Worm (Caenorhabditis elegans) whole organism, early embryonic: Measurements from ENCODE around the gene R07E5.6.

Experiments
- B0310.2 ChIP-seq: sonication (generic microtip); optimal IDR thresholded peaks from 2 replicates; lab custom pipeline; 2016; ENCODE audit warnings: mild to moderate bottlenecking, missing genetic modification characterization, missing compliant biosample characterization
- F13C5.2 ChIP-seq: sonication (generic microtip); optimal IDR thresholded peaks from 2 replicates; lab custom pipeline; 2017; ENCODE audit warnings: mild to moderate bottlenecking, missing genetic modification characterization, inconsistent platforms, missing compliant biosample characterization
- aly-1 ChIP-seq: sonication (generic microtip); optimal IDR thresholded peaks from 2 replicates; lab custom pipeline; 2016; ENCODE audit warnings: missing genetic modification characterization, missing compliant biosample characterization
- ama-1 ChIP-seq: fragments of 150-350 bp; optimal IDR thresholded peaks from 2 replicates; lab custom pipeline; 2014
- ceh-36 ChIP-seq: sonication (generic microtip); optimal IDR thresholded peaks from 2 replicates; lab custom pipeline; 2016; ENCODE audit warnings: missing genetic modification characterization, inconsistent platforms, missing compliant biosample characterization
- ets-7 ChIP-seq: sonication (generic microtip); optimal IDR thresholded peaks from 2 replicates; lab custom pipeline; 2016; ENCODE audit warnings: missing genotype, missing genetic modification characterization, missing compliant biosample characterization
- flt-1 ChIP-seq: fragments of 200-800 bp; sonication (Bioruptor generic); IDR thresholded peaks from 2 replicates; pipeline ENCODE4 v1.3.6; 2022; ENCODE audit warnings: missing genetic modification characterization, missing compliant biosample characterization
- hmbx-1 ChIP-seq: sonication (generic microtip); optimal IDR thresholded peaks from 2 replicates; lab custom pipeline; 2016; ENCODE audit warnings: mild to moderate bottlenecking, missing genetic modification characterization, missing compliant biosample characterization
- hmg-4 ChIP-seq: fragments of 200-800 bp; sonication (Bioruptor generic); optimal IDR thresholded peaks from 2 replicates; lab custom pipeline; 2018; ENCODE audit warnings: mild to moderate bottlenecking, missing genetic modification characterization, missing compliant biosample characterization
- hnd-1 ChIP-seq: sonication (generic microtip); optimal IDR thresholded peaks from 2 replicates; lab custom pipeline; 2016; ENCODE audit warnings: missing genetic modification characterization, missing compliant biosample characterization
- pes-1 ChIP-seq: fragments of 200-800 bp; sonication (Bioruptor generic); IDR thresholded peaks from 2 replicates; pipeline ENCODE4 v1.3.6; 2022; ENCODE audit warnings: missing genetic modification reagents, missing genetic modification characterization, missing compliant biosample characterization
- scrt-1 ChIP-seq: fragments of 200-800 bp; sonication (Bioruptor generic); IDR thresholded peaks from 2 replicates; pipeline ENCODE4 v1.3.6; 2022; ENCODE audit warnings: missing genetic modification characterization, missing compliant biosample characterization
- sea-1 ChIP-seq: fragments of 200-800 bp; sonication (Bioruptor generic); conservative IDR thresholded peaks from 2 replicates; pipeline ENCODE4 v1.3.6; 2022; ENCODE audit warnings: missing genetic modification characterization, missing compliant biosample characterization
- tbx-37 ChIP-seq: fragments of 200-800 bp; sonication (Bioruptor generic); conservative IDR thresholded peaks from 2 replicates; pipeline ENCODE4 v1.3.6; 2022; ENCODE audit warnings: missing genetic modification reagents, missing genetic modification characterization, missing compliant biosample characterization

- TF ChIP-seq sea-1: no peak
- TF ChIP-seq ceh-36 (tag; lab: Kevin White, UChicago): no peak
- no peak for TF ChIP-seq ama-1 (lab: Kevin White, UChicago)
- TF ChIP-seq scrt-1 (GFP tag; lab: Robert Waterston, UW): no peak
- no peak for TF ChIP-seq F13C5.2 (tag; lab: Kevin White, UChicago)
- no peak for TF ChIP-seq flt-1 (GFP tag; lab: Robert Waterston, UW)
- no peak for TF ChIP-seq ets-7 (tag; lab: Kevin White, UChicago)
- no peak for TF ChIP-seq hnd-1 (tag; lab: Kevin White, UChicago)
- TF ChIP-seq hmbx-1: no peak
- TF ChIP-seq B0310.2 (tag; lab: Kevin White, UChicago): no peak
- no peak for TF ChIP-seq hmg-4 (GFP tag; lab: Kevin White, UChicago)
- TF ChIP-seq tbx-37 (GFP tag; lab: Robert Waterston, UW): no peak
- no peak for TF ChIP-seq pes-1
- TF ChIP-seq aly-1: no peak
These were observed 14.5 kb downstream of the R07E5.6 start, which contains the start of gene mpc-1 for ce11 chrIII:4413099-4413498.
